Worm (Caenorhabditis elegans) whole organism, L2 larva: Measurements from ENCODE around the gene Y38F1A.2.

ENCODE experiments used
- F13H6.1 ChIP-seq: sonication (generic microtip); optimal IDR thresholded peaks from 2 replicates; lab custom pipeline; 2016; ENCODE audit warnings: missing genetic modification characterization, missing compliant biosample characterization
- sma-9 ChIP-seq, 2 experiments: fragments of 150-350 bp in 1 of 2; sonication (generic microtip) in 1 of 2; optimal IDR thresholded peaks; 2 replicates each; lab custom pipeline; 2014 to 2016; ENCODE audit warnings: missing genetic modification characterization in 2 of 2, mild to moderate bottlenecking in 1 of 2, missing biosample characterization in 1 of 2, missing compliant biosample characterization in 1 of 2, missing genetic modification reagents in 1 of 2, moderate library complexity in 1 of 2

- TF ChIP-seq F13H6.1 (tag; lab: Kevin White, UChicago), result no peak
- no peak for TF ChIP-seq sma-9 (GFP tag; optimal IDR thresholded peaks at IDR 0.05; lab: Kevin White, UChicago)
- no peak for TF ChIP-seq sma-9 (tag; optimal IDR thresholded peaks at IDR 0.05; lab: Kevin White, UChicago)
Observed at ce11 chrII:12991594-12991993, 36.8 kb downstream of the Y38F1A.2 start.
